Worm (Caenorhabditis elegans) whole organism, L4 larva: Measurements from ENCODE around the gene VC5.2.

ENCODE experiments used
- T26A8.4 ChIP-seq: fragments of 200-800 bp; sonication (Bioruptor generic); IDR thresholded peaks from 2 replicates; pipeline ENCODE4 v1.3.6; 2022; ENCODE audit warnings: missing genetic modification characterization, missing compliant biosample characterization
- Y5F2A.4 ChIP-seq: fragments of 200-800 bp; sonication (Bioruptor generic); optimal IDR thresholded peaks from 2 replicates; lab custom pipeline; 2018; ENCODE audit warnings: mild to moderate bottlenecking, missing genetic modification characterization, missing compliant biosample characterization
- ZK337.2 ChIP-seq: fragments of 200-800 bp; sonication (Bioruptor generic); IDR thresholded peaks from 2 replicates; pipeline ENCODE4 v1.3.6; 2022; ENCODE audit warnings: missing genetic modification reagents, missing genetic modification characterization, missing compliant biosample characterization
- ZK546.5 ChIP-seq, 2 experiments: sonication (generic microtip); optimal IDR thresholded peaks; 2 replicates each; lab custom pipeline; 2017; ENCODE audit warnings: missing biosample characterization in 2 of 2, missing genetic modification characterization in 2 of 2
- ceh-44 ChIP-seq: fragments of 200-800 bp; sonication (Bioruptor generic); IDR thresholded peaks from 2 replicates; pipeline ENCODE4 v1.3.6; 2022; ENCODE audit warnings: missing genetic modification reagents, missing genetic modification characterization, missing compliant biosample characterization
- daf-12 ChIP-seq: fragments of 150-350 bp; optimal IDR thresholded peaks from 2 replicates; lab custom pipeline; 2014; ENCODE audit warnings: missing biosample characterization, missing genetic modification reagents, missing genetic modification characterization
- egl-43 ChIP-seq: fragments of 200-800 bp; sonication (Bioruptor generic); IDR thresholded peaks from 2 replicates; pipeline ENCODE4 v1.3.6; 2022; ENCODE audit warnings: missing genetic modification reagents, missing genetic modification characterization, missing compliant biosample characterization
- fkh-10 ChIP-seq: fragments of 150-350 bp; optimal IDR thresholded peaks from 2 replicates; lab custom pipeline; 2014; ENCODE audit warnings: missing biosample characterization, missing genetic modification reagents, missing genetic modification characterization
- fos-1 ChIP-seq: fragments of 150-350 bp; optimal IDR thresholded peaks from 2 replicates; lab custom pipeline; 2014; ENCODE audit warnings: missing biosample characterization, missing genetic modification characterization
- hif-1 ChIP-seq, 2 experiments: sonication (generic microtip); optimal IDR thresholded peaks; 2 replicates each; lab custom pipeline; 2016 to 2017; ENCODE audit warnings: missing compliant biosample characterization in 2 of 2, missing genetic modification characterization in 2 of 2, missing genetic modification reagents in 2 of 2, missing genotype in 2 of 2, mild to moderate bottlenecking in 1 of 2
- hlh-11 ChIP-seq: fragments of 200-800 bp; sonication (Bioruptor generic); optimal IDR thresholded peaks from 2 replicates; lab custom pipeline; 2018; ENCODE audit warnings: mild to moderate bottlenecking, missing genetic modification characterization, missing compliant biosample characterization
- hlh-30 ChIP-seq: sonication (generic microtip); optimal IDR thresholded peaks from 2 replicates; lab custom pipeline; 2017; ENCODE audit warnings: antibody characterized with exemption, mild to moderate bottlenecking, missing genetic modification characterization, missing compliant biosample characterization; ENCODE audit not compliant: insufficient read depth
- lim-7 ChIP-seq: fragments of 200-800 bp; sonication (Bioruptor generic); IDR thresholded peaks from 2 replicates; pipeline ENCODE4 v1.3.6; 2022; ENCODE audit warnings: missing genetic modification characterization, missing compliant biosample characterization
- lin-13 ChIP-seq: fragments of 150-350 bp; optimal IDR thresholded peaks from 2 replicates; lab custom pipeline; 2014; ENCODE audit warnings: missing biosample characterization, missing genetic modification reagents, missing genetic modification characterization
- lin-29 ChIP-seq: fragments of 200-800 bp; sonication (Bioruptor generic); IDR thresholded peaks from 2 replicates; pipeline ENCODE4 v1.3.6; 2022; ENCODE audit warnings: missing genetic modification reagents, missing genetic modification characterization, missing compliant biosample characterization
- lsy-2 ChIP-seq, 2 experiments: fragments of 150-350 bp in 1 of 2; sonication (generic microtip) in 1 of 2; optimal IDR thresholded peaks; 2 replicates each; lab custom pipeline; 2014 to 2017; ENCODE audit warnings: missing biosample characterization in 2 of 2, missing genetic modification characterization in 2 of 2
- madf-5 ChIP-seq, 2 experiments: fragments of 200-800 bp; sonication (Bioruptor generic); IDR thresholded peaks; 2 replicates each; pipeline ENCODE4 v1.3.6; 2022; ENCODE audit warnings: missing compliant biosample characterization in 2 of 2, missing genetic modification characterization in 2 of 2
- madf-9 ChIP-seq: fragments of 200-800 bp; sonication (Bioruptor generic); conservative IDR thresholded peaks from 2 replicates; pipeline ENCODE4 v1.3.6; 2022; ENCODE audit warnings: missing genetic modification reagents, missing genetic modification characterization, missing compliant biosample characterization
- mdl-1 ChIP-seq, 2 experiments: fragments of 150-350 bp in 1 of 2; sonication (generic microtip) in 1 of 2; optimal IDR thresholded peaks; 2 replicates each; lab custom pipeline; 2014 to 2017; ENCODE audit warnings: missing biosample characterization in 2 of 2, missing genetic modification characterization in 2 of 2
- mep-1 ChIP-seq: fragments of 150-350 bp; sonication (generic microtip); optimal IDR thresholded peaks from 3 replicates; lab custom pipeline; 2014; ENCODE audit warnings: missing biosample characterization, missing genetic modification characterization
- nhr-28 ChIP-seq: fragments of 150-350 bp; optimal IDR thresholded peaks from 2 replicates; lab custom pipeline; 2014; ENCODE audit warnings: missing biosample characterization, missing genetic modification characterization
- nhr-42 ChIP-seq: fragments of 200-800 bp; sonication (Bioruptor generic); IDR thresholded peaks from 2 replicates; pipeline ENCODE4 v1.3.6; 2022; ENCODE audit warnings: missing genetic modification characterization, missing compliant biosample characterization
- nhr-48 ChIP-seq: sonication (generic microtip); optimal IDR thresholded peaks from 2 replicates; lab custom pipeline; 2016; ENCODE audit warnings: mild to moderate bottlenecking, missing genetic modification characterization, missing compliant biosample characterization
- nhr-76 ChIP-seq: fragments of 150-350 bp; optimal IDR thresholded peaks from 2 replicates; lab custom pipeline; 2014; ENCODE audit warnings: missing biosample characterization, missing genetic modification characterization
- nhr-77 ChIP-seq: fragments of 150-350 bp; optimal IDR thresholded peaks from 2 replicates; lab custom pipeline; 2014; ENCODE audit warnings: missing biosample characterization, missing genetic modification characterization
- saeg-2 ChIP-seq: fragments of 200-800 bp; sonication (Bioruptor generic); IDR thresholded peaks from 2 replicates; pipeline ENCODE4 v1.3.6; 2022; ENCODE audit warnings: missing genetic modification reagents, missing genetic modification characterization, missing compliant biosample characterization
- snpc-4 ChIP-seq: fragments of 150-350 bp; optimal IDR thresholded peaks from 2 replicates; lab custom pipeline; 2014; ENCODE audit warnings: missing biosample characterization, missing genetic modification characterization
- unc-130 ChIP-seq: sonication (generic microtip); optimal IDR thresholded peaks from 2 replicates; lab custom pipeline; 2016; ENCODE audit warnings: missing genetic modification reagents, missing genetic modification characterization, missing compliant biosample characterization
- unc-62 ChIP-seq, 3 experiments: fragments of 150-350 bp in 1 of 3; sonication (generic microtip); optimal IDR thresholded peaks in 2 of 3; peaks in 1 of 3; 1 replicate in 1 of 3; 2 replicates in 2 of 3; lab custom pipeline; 2014 to 2017; ENCODE audit warnings: missing biosample characterization in 3 of 3, missing genetic modification characterization in 3 of 3, missing genetic modification reagents in 3 of 3, missing genotype in 1 of 3
- zfp-2 ChIP-seq: sonication (generic microtip); optimal IDR thresholded peaks from 2 replicates; lab custom pipeline; 2016; ENCODE audit warnings: mild to moderate bottlenecking, missing genetic modification characterization, missing compliant biosample characterization
- zip-2 ChIP-seq: fragments of 150-350 bp; optimal IDR thresholded peaks from 2 replicates; lab custom pipeline; 2014; ENCODE audit warnings: missing biosample characterization, missing genetic modification characterization
- ztf-7 ChIP-seq: fragments of 150-350 bp; optimal IDR thresholded peaks from 2 replicates; lab custom pipeline; 2014; ENCODE audit warnings: missing biosample characterization, missing genetic modification characterization

VC5.2 gene

ce11 chrV:7123979-7124378, 38.2 kb downstream of the VC5.2 start:
- TF ChIP-seq zfp-2 (tag; lab: Kevin White, UChicago): no peak
- no peak for TF ChIP-seq ZK546.5 (tag; optimal IDR thresholded peaks at IDR 0.05; lab: Kevin White, UChicago)
- TF ChIP-seq snpc-4 (tag; lab: Kevin White, UChicago): no peak
- peak in 1 of 2 experiments; percentile 96 for TF ChIP-seq unc-62 (GFP tag; optimal IDR thresholded peaks at IDR 0.05 in 1 of 2; lab: Kevin White, UChicago)
- TF ChIP-seq unc-62 (tag; optimal IDR thresholded peaks at IDR 0.05; lab: Kevin White, UChicago): no peak
- no peak for TF ChIP-seq saeg-2 (GFP tag; lab: Robert Waterston, UW)

- TF ChIP-seq hlh-30 (tag; lab: Kevin White, UChicago): no peak
Observed at ce11 chrV:7129460-7129859, 43.7 kb downstream of the VC5.2 start, which contains the start of gene T01C4.8. TSS of gene T01C4.8 (minus strand) at chrV:7129560.

DNA sequence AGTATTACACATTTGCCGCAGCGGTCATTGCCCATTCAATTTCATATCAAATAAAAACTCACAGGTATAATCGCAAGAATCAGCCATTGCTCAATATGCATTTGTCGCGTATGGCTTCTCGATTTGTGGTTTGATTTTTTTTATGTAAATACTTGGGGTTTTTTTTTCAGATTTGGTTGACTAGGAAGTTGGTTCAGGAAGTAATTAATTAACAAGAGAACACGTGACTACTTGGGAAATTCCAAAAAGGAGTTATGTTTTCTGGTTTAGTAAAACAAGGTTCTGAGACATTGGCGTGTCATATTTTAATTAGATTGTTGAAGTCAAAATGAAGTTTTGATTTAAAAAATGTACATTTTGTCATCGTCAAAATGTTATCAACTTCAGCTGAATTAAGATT, 45.2 kb downstream of the VC5.2 start, which contains the start of gene srx-36:
srx-36 (minus strand) TSS at position 101 of the 400 bp plus-strand sequence.
- TF ChIP-seq egl-43 (GFP tag; lab: Robert Waterston, UW) (no peak), fkh-10 (no peak), nhr-48 (tag; lab: Kevin White, UChicago) (no peak), hif-1 (tag; optimal IDR thresholded peaks at IDR 0.05; lab: Kevin White, UChicago) (no peak), ZK337.2 (GFP tag; lab: Robert Waterston, UW) (no peak), madf-9 (GFP tag; lab: Robert Waterston, UW) (no peak), nhr-77 (tag; lab: Kevin White, UChicago) (no peak), mep-1 (no peak), hlh-11 (tag; lab: Kevin White, UChicago) (no peak), lsy-2 (tag; optimal IDR thresholded peaks at IDR 0.05; lab: Kevin White, UChicago) (no peak), madf-5 (GFP tag; IDR thresholded peaks at IDR 0.05; lab: Robert Waterston, UW) (no peak), nhr-76 (no peak), daf-12 (tag; lab: Kevin White, UChicago) (no peak)

ce11 chrV:7132248-7132647, 46.5 kb downstream of the VC5.2 start, which contains the start of gene sre-10:
TSS of gene sre-10 (plus strand) at chrV:7132548.
- TF ChIP-seq lin-13 (GFP tag; lab: Kevin White, UChicago) (no peak), ZK337.2 (GFP tag; lab: Robert Waterston, UW) (no peak), fos-1 (tag; lab: Kevin White, UChicago) (no peak), lim-7 (no peak), nhr-42 (GFP tag; lab: Robert Waterston, UW) (no peak), lin-29 (GFP tag; lab: Robert Waterston, UW) (no peak), T26A8.4 (GFP tag; lab: Robert Waterston, UW) (no peak), unc-62 (GFP tag; optimal IDR thresholded peaks at IDR 0.05 in 1 of 2; lab: Kevin White, UChicago) (no peak), unc-62 (tag; optimal IDR thresholded peaks at IDR 0.05; lab: Kevin White, UChicago) (no peak), nhr-48 (tag; lab: Kevin White, UChicago) (no peak), Y5F2A.4 (no peak), ceh-44 (GFP tag; lab: Robert Waterston, UW) (no peak)

DNA sequence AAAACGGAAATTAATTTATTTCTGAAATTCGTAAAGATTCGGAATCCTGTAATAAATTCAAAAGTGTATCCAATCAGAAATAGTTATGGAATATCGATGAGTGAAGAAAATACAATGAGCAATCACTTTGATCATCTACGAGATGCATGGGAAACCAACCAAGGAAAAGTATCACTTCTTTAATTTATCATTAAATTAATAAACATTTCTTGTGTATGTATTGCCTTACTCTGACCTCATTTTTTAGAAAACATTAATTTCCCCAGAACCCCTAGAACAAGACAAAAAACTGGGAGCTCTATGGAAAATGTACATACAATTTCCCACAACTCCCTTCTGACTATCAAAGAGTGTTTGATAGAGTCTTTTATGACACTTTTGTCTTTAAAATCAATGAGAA, 48.2 kb downstream of the VC5.2 start, which contains the start of gene F10D2.16:
F10D2.16 (plus strand) TSS at position 301 of the 400 bp plus-strand sequence.
- no peak for TF ChIP-seq mdl-1 (tag; optimal IDR thresholded peaks at IDR 0.05; lab: Kevin White, UChicago)
- no peak for TF ChIP-seq nhr-28 (tag; lab: Kevin White, UChicago)
- TF ChIP-seq Y5F2A.4: no peak
- TF ChIP-seq unc-130 (GFP tag; lab: Kevin White, UChicago): no peak
- TF ChIP-seq ztf-7 (tag; lab: Kevin White, UChicago): no peak
- TF ChIP-seq zip-2 (tag; lab: Kevin White, UChicago): no peak
- TF ChIP-seq, all 104 proteins: peak for 0
